Worm (Caenorhabditis elegans): ENCODE measurements around the gene egli-1.

The egli-1 gene

DNA sequence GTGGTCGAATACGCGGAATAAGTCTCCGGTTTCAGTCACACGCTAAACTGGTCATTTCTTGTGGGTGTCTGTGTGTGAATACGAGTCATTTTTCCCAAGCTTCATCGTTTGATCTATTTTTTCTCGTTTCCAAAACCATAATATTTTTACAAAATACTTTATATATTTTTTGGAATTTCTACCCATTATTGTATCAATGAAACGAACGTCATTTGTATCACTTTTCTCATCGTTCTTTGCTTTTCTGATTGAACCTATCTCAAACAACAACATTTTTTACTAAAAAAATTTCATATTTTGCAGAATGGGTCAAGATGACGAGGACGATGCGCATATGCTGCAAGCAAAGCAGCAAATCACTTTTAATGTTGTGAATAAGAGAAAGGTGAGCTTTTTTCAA, 34.5 kb downstream of the egli-1 start, which contains the start of gene mel-11:
Gene mel-11 (plus strand): TSS at position 301 of the 400 bp plus-strand sequence.
- TF ChIP-seq snpc-4 (tag; optimal IDR thresholded peaks at IDR 0.05), result no peak
- no peak for TF ChIP-seq cnd-1 (tag; optimal IDR thresholded peaks at IDR 0.05)
- TF ChIP-seq mep-1 (tag; optimal IDR thresholded peaks at IDR 0.05), result no peak
- TF ChIP-seq ceh-43 (GFP tag; optimal IDR thresholded peaks at IDR 0.05), result no peak
- no peak for TF ChIP-seq unc-120 (tag; optimal IDR thresholded peaks at IDR 0.05; ENCODE audit: poor library complexity, severe bottlenecking)
- TF ChIP-seq nhr-237 (tag; optimal IDR thresholded peaks at IDR 0.05), result no peak
- TF ChIP-seq mab-5 (tag; optimal IDR thresholded peaks at IDR 0.05), result no peak
- no peak for TF ChIP-seq lsy-2 (tag; optimal IDR thresholded peaks at IDR 0.05)
- TF ChIP-seq sem-2 (GFP tag; optimal IDR thresholded peaks at IDR 0.05), result no peak
- no peak for TF ChIP-seq drap-1 (GFP tag; optimal IDR thresholded peaks at IDR 0.05)
- no peak for TF ChIP-seq ham-2 (GFP tag; optimal IDR thresholded peaks at IDR 0.05)
- no peak for TF ChIP-seq nhr-12 (tag; optimal IDR thresholded peaks at IDR 0.05)
- no peak for TF ChIP-seq bed-3 (GFP tag; optimal IDR thresholded peaks at IDR 0.05)
- no peak for TF ChIP-seq ces-1 (GFP tag; optimal IDR thresholded peaks at IDR 0.05)
- TF ChIP-seq flh-1 (GFP tag; optimal IDR thresholded peaks at IDR 0.05), result no peak
- TF ChIP-seq unc-62 (GFP tag; optimal IDR thresholded peaks at IDR 0.05), result no peak
- TF ChIP-seq elt-3 (tag; optimal IDR thresholded peaks at IDR 0.05), result no peak
- no peak for TF ChIP-seq sptf-1 (tag; optimal IDR thresholded peaks at IDR 0.05)
- no peak for TF ChIP-seq mls-2 (tag; optimal IDR thresholded peaks at IDR 0.05)
- no peak for TF ChIP-seq hlh-1 (tag; optimal IDR thresholded peaks at IDR 0.05)

- TF ChIP-seq pha-4 (tag; optimal IDR thresholded peaks at IDR 0.05) (no peak), drap-1 (GFP tag; optimal IDR thresholded peaks at IDR 0.05) (no peak), lsy-2 (tag; optimal IDR thresholded peaks at IDR 0.05) (no peak), mab-5 (tag; optimal IDR thresholded peaks at IDR 0.05) (no peak), elt-3 (tag; optimal IDR thresholded peaks at IDR 0.05) (no peak), zip-8 (tag; optimal IDR thresholded peaks at IDR 0.05) (no peak), ceh-39 (tag; optimal IDR thresholded peaks at IDR 0.05) (no peak), unc-62 (GFP tag; optimal IDR thresholded peaks at IDR 0.05) (no peak), tbx-8 (GFP tag; optimal IDR thresholded peaks at IDR 0.05) (no peak)
Observed at ce11 chrII:9362249-9362648, 38.5 kb downstream of the egli-1 start.

DNA sequence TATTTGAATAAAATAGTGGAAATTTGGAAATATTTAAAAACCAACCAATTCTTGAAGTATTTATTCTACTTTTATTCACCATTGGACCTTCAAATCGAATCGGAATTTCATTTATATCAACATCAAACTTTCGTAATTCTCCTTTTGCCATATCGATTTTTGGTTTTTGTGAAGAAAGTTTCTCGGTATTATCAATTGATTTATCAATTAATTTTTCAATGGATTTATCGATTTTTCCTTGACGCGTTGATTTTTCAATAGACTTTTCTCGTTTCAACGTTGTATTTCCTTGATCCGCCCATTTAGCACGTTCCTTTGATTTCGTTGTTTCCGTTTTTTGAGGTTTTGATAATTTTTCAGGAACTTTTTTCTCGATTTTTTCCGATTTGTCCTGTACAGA, 45.6 kb downstream of the egli-1 start:
- TF ChIP-seq lin-13 (tag; optimal IDR thresholded peaks at IDR 0.05) (no peak), mls-2 (tag; optimal IDR thresholded peaks at IDR 0.05) (no peak), hlh-1 (tag; optimal IDR thresholded peaks at IDR 0.05) (no peak), sem-2 (GFP tag; optimal IDR thresholded peaks at IDR 0.05) (no peak), elt-3 (tag; optimal IDR thresholded peaks at IDR 0.05) (no peak), nhr-28 (tag; optimal IDR thresholded peaks at IDR 0.05) (no peak)

DNA sequence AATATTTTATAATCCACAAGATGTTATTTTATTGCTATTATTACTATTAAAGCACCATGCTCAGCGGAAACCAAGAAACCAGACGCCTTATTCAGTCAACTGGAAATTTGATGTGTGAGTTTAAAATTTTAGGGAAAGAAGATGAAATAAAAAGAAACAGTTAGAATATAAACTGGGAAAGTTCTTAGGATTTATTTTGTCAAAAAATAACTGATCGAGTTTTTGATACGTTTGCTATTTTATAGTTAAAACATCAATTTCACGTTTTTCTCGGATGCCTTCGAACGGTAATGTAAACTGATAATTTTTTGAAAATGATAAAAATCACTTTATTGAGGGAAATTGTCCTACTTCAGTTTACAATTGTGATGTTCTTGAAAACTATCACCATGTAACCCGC, 48.6 kb downstream of the egli-1 start, which contains the start of gene C06C3.3:
Gene C06C3.3 (minus strand): TSS at position 101 of the 400 bp plus-strand sequence.
- TF ChIP-seq zip-8 (tag; optimal IDR thresholded peaks at IDR 0.05) (no peak), nhr-2 (tag; optimal IDR thresholded peaks at IDR 0.05) (no peak), tbx-8 (GFP tag; optimal IDR thresholded peaks at IDR 0.05) (no peak), mep-1 (tag; optimal IDR thresholded peaks at IDR 0.05) (no peak), lin-32 (GFP tag; optimal IDR thresholded peaks at IDR 0.05) (no peak), snpc-4 (tag; optimal IDR thresholded peaks at IDR 0.05) (no peak), flh-1 (GFP tag; optimal IDR thresholded peaks at IDR 0.05) (no peak), hlh-1 (tag; optimal IDR thresholded peaks at IDR 0.05) (no peak), M03D4.4 (tag; optimal IDR thresholded peaks at IDR 0.05) (no peak), sptf-1 (tag; optimal IDR thresholded peaks at IDR 0.05) (no peak), lsy-2 (tag; optimal IDR thresholded peaks at IDR 0.05) (no peak), ham-2 (GFP tag; optimal IDR thresholded peaks at IDR 0.05) (no peak)

DNA sequence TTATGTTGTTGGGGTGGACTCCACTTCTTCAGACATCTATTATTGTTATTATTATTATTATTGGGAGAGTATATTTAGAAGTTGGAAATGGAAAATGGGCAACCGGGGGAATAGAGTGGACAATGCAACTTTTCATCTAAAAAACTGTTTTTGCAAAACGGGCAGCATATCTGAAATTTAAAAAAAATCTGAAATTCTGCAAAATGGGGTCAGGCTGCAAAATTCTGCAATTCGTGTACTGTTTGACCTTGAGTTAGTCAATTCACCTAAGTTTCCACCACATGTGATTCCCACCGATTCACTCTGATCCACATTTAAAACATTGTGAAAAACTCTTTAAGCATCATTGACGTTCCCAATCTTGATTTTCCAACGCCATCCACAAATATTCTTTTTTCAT, 49.2 kb downstream of the egli-1 start, which contains the start of gene C06C3.4:
Gene C06C3.4 (plus strand): TSS at position 301 of the 400 bp plus-strand sequence.
- TF ChIP-seq ceh-43 (GFP tag; optimal IDR thresholded peaks at IDR 0.05) (no peak), mls-2 (tag; optimal IDR thresholded peaks at IDR 0.05) (no peak), lin-13 (tag; optimal IDR thresholded peaks at IDR 0.05) (no peak), nhr-2 (tag; optimal IDR thresholded peaks at IDR 0.05) (no peak), nhr-12 (tag; optimal IDR thresholded peaks at IDR 0.05) (no peak), mep-1 (tag; optimal IDR thresholded peaks at IDR 0.05) (no peak), lin-32 (GFP tag; optimal IDR thresholded peaks at IDR 0.05) (no peak), snpc-4 (tag; optimal IDR thresholded peaks at IDR 0.05) (no peak), flh-1 (GFP tag; optimal IDR thresholded peaks at IDR 0.05) (no peak), nhr-76 (tag; optimal IDR thresholded peaks at IDR 0.05) (no peak), elt-1 (tag; optimal IDR thresholded peaks at IDR 0.05; ENCODE audit: borderline replicate concordance, insufficient read depth) (no peak), zip-8 (tag; optimal IDR thresholded peaks at IDR 0.05) (no peak), ztf-11 (tag; optimal IDR thresholded peaks at IDR 0.05) (no peak), unc-39 (tag; optimal IDR thresholded peaks at IDR 0.05) (no peak), ces-1 (GFP tag; optimal IDR thresholded peaks at IDR 0.05) (no peak), M03D4.4 (tag; optimal IDR thresholded peaks at IDR 0.05) (no peak), hlh-1 (tag; optimal IDR thresholded peaks at IDR 0.05) (no peak), tbx-8 (GFP tag; optimal IDR thresholded peaks at IDR 0.05) (no peak), elt-3 (tag; optimal IDR thresholded peaks at IDR 0.05) (no peak), ham-2 (GFP tag; optimal IDR thresholded peaks at IDR 0.05) (no peak)
